Fruit fly (Drosophila melanogaster): ENCODE results near the gene pdgy.

pdgy gene

DNA sequence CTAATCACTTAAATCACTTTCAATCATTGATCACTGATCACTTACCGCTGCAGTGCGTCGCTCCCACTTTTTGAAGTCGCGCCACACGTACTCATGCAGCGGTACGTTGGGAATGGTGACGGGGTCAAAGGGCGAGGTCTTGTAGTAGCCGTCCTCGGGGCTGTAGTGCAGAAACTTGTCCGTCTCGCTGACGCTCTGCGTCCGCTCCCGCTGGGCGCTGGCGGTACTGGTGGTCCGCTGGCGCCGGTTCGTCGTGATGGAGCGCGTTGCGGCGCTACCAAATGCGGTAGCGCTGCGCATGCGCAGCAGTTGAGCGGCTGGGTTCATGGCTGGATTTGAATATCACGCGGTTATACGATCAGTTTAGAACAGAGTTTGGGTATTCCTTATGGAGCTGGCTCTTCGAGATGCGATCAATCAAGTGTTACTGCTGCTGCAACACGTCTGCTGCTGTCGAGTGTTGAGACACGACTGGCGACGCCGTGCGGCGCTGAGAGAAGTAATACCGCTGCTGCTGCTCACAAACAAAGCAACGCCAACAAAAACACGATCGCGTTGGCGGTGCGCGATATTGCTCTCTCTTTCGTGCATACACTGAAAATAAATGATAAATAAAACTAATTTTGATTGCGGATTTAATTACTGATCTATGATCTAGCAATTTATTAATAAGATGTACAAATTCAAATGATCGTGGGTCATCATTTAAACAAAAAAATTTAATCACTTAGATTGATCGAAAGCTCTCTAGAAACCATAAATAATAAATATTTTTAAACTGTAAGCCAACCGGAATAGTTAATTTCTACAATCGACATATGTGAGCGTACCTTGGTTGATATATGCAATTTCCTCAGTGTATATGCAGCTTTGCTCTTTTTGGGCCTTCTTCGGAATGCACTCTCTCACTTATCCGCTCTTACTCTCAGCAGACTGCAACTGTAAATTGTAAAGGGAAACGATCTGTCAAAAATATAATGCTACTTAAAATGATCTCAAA lies 2.8 kb downstream of the pdgy start (continued):
- TF ChIP-seq Pdp1 (GFP tag; optimal IDR thresholded peaks at IDR 0.05): peak; percentile 80 to 83
- peak; percentile 93 for TF ChIP-seq bcd (GFP tag; optimal IDR thresholded peaks at IDR 0.05)
- peak; percentile 92 for TF ChIP-seq esg (GFP tag; conservative IDR thresholded peaks at IDR 0.05)
- peak; percentile 37 for TF ChIP-seq vfl (GFP tag; optimal IDR thresholded peaks at IDR 0.05)
- TF ChIP-seq CG18011 (GFP tag; optimal IDR thresholded peaks at IDR 0.05): peak; percentile 41
- TF ChIP-seq CG14710 (tag; optimal IDR thresholded peaks at IDR 0.05): peak; percentile 98
- peak; percentile 93 for TF ChIP-seq Xbp1 (GFP tag; optimal IDR thresholded peaks at IDR 0.05)
- TF ChIP-seq CG33557 (GFP tag; optimal IDR thresholded peaks at IDR 0.05): peak; percentile 98
- peak; percentile 83 for TF ChIP-seq CG4617 (GFP tag; optimal IDR thresholded peaks at IDR 0.05; ENCODE audit: borderline replicate concordance)
- TF ChIP-seq btn (GFP tag; optimal IDR thresholded peaks at IDR 0.05): peak; percentile 57
- peak; percentile 85 for TF ChIP-seq lab (GFP tag; optimal IDR thresholded peaks at IDR 0.05)
- peak; percentile 93 for TF ChIP-seq Hsf (GFP tag; optimal IDR thresholded peaks at IDR 0.05)
- peak; percentile 95 for TF ChIP-seq CG2202 (tag; optimal IDR thresholded peaks at IDR 0.05)
- peak; percentile 69 for TF ChIP-seq CG15479 (GFP tag; optimal IDR thresholded peaks at IDR 0.05)
- peak; percentile 85 for TF ChIP-seq CG10366 (GFP tag; IDR thresholded peaks at IDR 0.05)
- no peak for TF ChIP-seq usp (GFP tag; optimal IDR thresholded peaks at IDR 0.05)
- TF ChIP-seq CG11560 (tag; IDR thresholded peaks at IDR 0.05): peak; percentile 63; the same call in 2 of the 3 replicates
- TF ChIP-seq Max (GFP tag; optimal IDR thresholded peaks at IDR 0.05): peak; percentile 93
- TF ChIP-seq CG6765 (GFP tag; optimal IDR thresholded peaks at IDR 0.05): peak; percentile 71
- peak; percentile 93 for TF ChIP-seq vvl (GFP tag; IDR thresholded peaks at IDR 0.05)
- peak; percentile 92 for TF ChIP-seq CG1233 (GFP tag; optimal IDR thresholded peaks at IDR 0.05)
- peak; percentile 91 for TF ChIP-seq jing (GFP tag; optimal IDR thresholded peaks at IDR 0.05)
- TF ChIP-seq zfh1 (GFP tag; IDR thresholded peaks at IDR 0.05): peak; percentile 94
- peak; percentile 81 to 89 for TF ChIP-seq dpn (GFP tag; optimal IDR thresholded peaks at IDR 0.05)
- TF ChIP-seq CG3726 (GFP tag; IDR thresholded peaks at IDR 0.05): peak; percentile 76; the same call in 2 of the 3 replicates
- TF ChIP-seq CG32767 (GFP tag; IDR thresholded peaks at IDR 0.05): peak; percentile 86
- TF ChIP-seq CG5180 (GFP tag; optimal IDR thresholded peaks at IDR 0.05): peak; percentile 89
- TF ChIP-seq her (GFP tag; optimal IDR thresholded peaks at IDR 0.05): peak; percentile 58
- TF ChIP-seq CG2129 (GFP tag; IDR thresholded peaks at IDR 0.05; ENCODE audit: partially characterized antibody): no peak
- peak; percentile 82 for TF ChIP-seq CG12071 (GFP tag; optimal IDR thresholded peaks at IDR 0.05)
- TF ChIP-seq crol (GFP tag; IDR thresholded peaks at IDR 0.05): peak; percentile 24; the same call in 1 of the 2 replicates
- no peak for TF ChIP-seq CG4282 (GFP tag; optimal IDR thresholded peaks at IDR 0.05)
- TF ChIP-seq Fer1 (GFP tag; optimal IDR thresholded peaks at IDR 0.05): peak; percentile 83
- peak; percentile 92 for TF ChIP-seq CG8359 (GFP tag; optimal IDR thresholded peaks at IDR 0.05; ENCODE audit: borderline replicate concordance)
- TF ChIP-seq CG11093 (GFP tag; IDR thresholded peaks at IDR 0.05): peak; percentile 86
- TF ChIP-seq en (GFP tag; optimal IDR thresholded peaks at IDR 0.05): peak; percentile 64
- peak; percentile 82 for TF ChIP-seq ssp (GFP tag; IDR thresholded peaks at IDR 0.05)
- TF ChIP-seq Dbx (GFP tag; IDR thresholded peaks at IDR 0.05): peak; percentile 50; the same call in 1 of the 3 replicates
- TF ChIP-seq crc (GFP tag; optimal IDR thresholded peaks at IDR 0.05): peak; percentile 65
- TF ChIP-seq ttk (GFP tag; IDR thresholded peaks at IDR 0.05): peak; percentile 87
- peak; percentile 48 for TF ChIP-seq gsb (GFP tag; IDR thresholded peaks at IDR 0.05)
- TF ChIP-seq eve (GFP tag; optimal IDR thresholded peaks at IDR 0.05): peak; percentile 83 to 98
- TF ChIP-seq CG34376 (GFP tag; optimal IDR thresholded peaks at IDR 0.05): peak; percentile 29
- TF ChIP-seq pros (GFP tag; optimal IDR thresholded peaks at IDR 0.05): peak; percentile 54
- TF ChIP-seq CG17385 (GFP tag; optimal IDR thresholded peaks at IDR 0.05): peak; percentile 90
- TF ChIP-seq CG6689 (GFP tag; IDR thresholded peaks at IDR 0.05): peak; percentile 93
- TF ChIP-seq eyg (GFP tag; optimal IDR thresholded peaks at IDR 0.05): no peak
- peak; percentile 78 for TF ChIP-seq CG1024 (GFP tag; IDR thresholded peaks at IDR 0.05)

Data from whole organism, embryonic.